Fruit fly (Drosophila melanogaster) whole organism, adult: ENCODE data around the gene RpL6.

Experiments
- CG11617 ChIP-seq: fragments of 200-800 bp; sonication (Bioruptor generic); optimal IDR thresholded peaks from 2 replicates; lab custom pipeline; 2017; ENCODE audit warnings: mild to moderate bottlenecking, missing biosample characterization, missing genetic modification reagents, missing genetic modification characterization
- CG12768 ChIP-seq: fragments of 200-800 bp; sonication (Bioruptor generic); optimal IDR thresholded peaks from 2 replicates; lab custom pipeline; 2017; ENCODE audit warnings: missing biosample characterization, missing genetic modification characterization, mild to moderate bottlenecking, moderate library complexity, missing genetic modification reagents
- CG14711 ChIP-seq: fragments of 200-800 bp; sonication (Bioruptor generic); optimal IDR thresholded peaks from 2 replicates; lab custom pipeline; 2018; ENCODE audit warnings: missing biosample characterization, mild to moderate bottlenecking, missing genetic modification characterization, moderate library complexity
- CG1620 ChIP-seq: fragments of 200-800 bp; sonication (Bioruptor generic); optimal IDR thresholded peaks from 2 replicates; lab custom pipeline; 2016; ENCODE audit warnings: missing biosample characterization, missing genetic modification characterization
- CG33017 ChIP-seq: fragments of 200-800 bp; sonication (Bioruptor generic); optimal IDR thresholded peaks from 2 replicates; lab custom pipeline; 2018; ENCODE audit warnings: missing biosample characterization, mild to moderate bottlenecking, missing genetic modification characterization, moderate library complexity
- CG7101 ChIP-seq: fragments of 200-800 bp; sonication (Bioruptor generic); optimal IDR thresholded peaks from 2 replicates; lab custom pipeline; 2018; ENCODE audit warnings: missing biosample characterization, mild to moderate bottlenecking, missing genetic modification characterization, moderate library complexity
- Clk ChIP-seq: fragments of 200-800 bp; sonication (Bioruptor generic); optimal IDR thresholded peaks from 2 replicates; lab custom pipeline; 2017; ENCODE audit warnings: missing biosample characterization, missing genetic modification characterization
- Crg-1 ChIP-seq: fragments of 200-800 bp; sonication (Bioruptor generic); optimal IDR thresholded peaks from 2 replicates; lab custom pipeline; 2016; ENCODE audit warnings: missing biosample characterization, missing genetic modification characterization
- Hr96 ChIP-seq: fragments of 200-800 bp; sonication (Bioruptor generic); optimal IDR thresholded peaks from 2 replicates; lab custom pipeline; 2016; ENCODE audit warnings: missing biosample characterization, missing genetic modification characterization
- Mnt ChIP-seq: fragments of 200-800 bp; sonication (Bioruptor generic); optimal IDR thresholded peaks from 2 replicates; lab custom pipeline; 2016; ENCODE audit warnings: missing biosample characterization, mild to moderate bottlenecking, missing genetic modification characterization
- bab1 ChIP-seq: fragments of 200-800 bp; sonication (Bioruptor generic); optimal IDR thresholded peaks from 3 replicates; lab custom pipeline; 2019; ENCODE audit warnings: missing biosample characterization, mild to moderate bottlenecking, missing genetic modification characterization, moderate library complexity
- cic ChIP-seq: fragments of 200-800 bp; sonication (Bioruptor generic); optimal IDR thresholded peaks from 2 replicates; lab custom pipeline; 2017; ENCODE audit warnings: missing biosample characterization, mild to moderate bottlenecking, missing genetic modification characterization, moderate library complexity
- cnc ChIP-seq, 2 experiments: fragments of >200 bp; optimal IDR thresholded peaks; 2 replicates each; lab custom pipeline; 2017
- kay ChIP-seq: fragments of 200-800 bp; sonication (Bioruptor generic); peaks from one replicate; lab custom pipeline; 2016; ENCODE audit warnings: missing biosample characterization, missing genetic modification characterization, borderline replicate concordance
- ovo ChIP-seq: fragments of 200-800 bp; sonication (Bioruptor generic); optimal IDR thresholded peaks from 2 replicates; lab custom pipeline; 2016; ENCODE audit warnings: missing biosample characterization, missing genetic modification characterization
- pad ChIP-seq: fragments of 200-800 bp; sonication (Bioruptor generic); optimal IDR thresholded peaks from 3 replicates; lab custom pipeline; 2017; ENCODE audit warnings: missing biosample characterization, missing genetic modification characterization, mild to moderate bottlenecking, moderate library complexity, missing genetic modification reagents
- tj ChIP-seq: fragments of 200-800 bp; sonication (Bioruptor generic); optimal IDR thresholded peaks from 3 replicates; lab custom pipeline; 2017; ENCODE audit warnings: missing biosample characterization, mild to moderate bottlenecking, missing genetic modification characterization, moderate library complexity
- toe ChIP-seq: fragments of 200-800 bp; sonication (Bioruptor generic); optimal IDR thresholded peaks from 2 replicates; lab custom pipeline; 2016; ENCODE audit warnings: missing biosample characterization, missing genetic modification characterization

RpL6 gene

DNA sequence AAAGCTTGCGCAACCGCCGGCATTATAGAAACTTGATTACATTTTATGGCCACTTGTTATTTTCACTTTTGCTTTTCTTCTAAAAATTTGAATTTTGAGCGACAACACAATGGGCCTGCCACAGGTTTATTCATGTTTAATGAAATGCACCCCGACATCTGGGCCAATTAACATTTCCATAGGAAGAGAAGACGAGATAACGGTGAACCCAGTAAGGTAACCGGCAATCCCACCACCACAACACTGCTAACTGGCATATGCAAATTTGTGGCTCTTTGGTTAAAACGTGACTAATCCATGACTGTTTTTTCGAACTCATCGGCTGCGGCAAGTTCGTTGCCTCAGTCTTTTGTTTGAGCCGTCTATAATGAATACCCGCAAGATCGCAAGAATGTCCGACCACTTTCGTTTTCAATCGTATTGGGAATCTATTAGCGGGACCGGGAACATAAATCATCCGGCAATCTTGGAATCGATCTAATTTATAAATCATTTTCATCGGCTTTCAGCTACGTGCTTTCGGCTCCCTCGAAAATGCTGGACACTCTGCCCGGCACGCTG is 37.2 kb downstream of the RpL6 start:
- TF ChIP-seq cic (GFP tag; lab: Kevin White, UChicago) (no peak), bab1 (GFP tag; lab: Kevin White, UChicago) (no peak), CG14711 (no peak), CG12768 (GFP tag; lab: Kevin White, UChicago) (no peak), toe (GFP tag; lab: Kevin White, UChicago) (no peak), kay (GFP tag; lab: Kevin White, UChicago) (no peak)

- TF ChIP-seq CG33017 (tag; lab: Kevin White, UChicago) (no peak), CG14711 (no peak), Crg-1 (GFP tag; lab: Kevin White, UChicago) (no peak), toe (GFP tag; lab: Kevin White, UChicago) (no peak), pad (no peak), CG11617 (no peak), tj (no peak), CG12768 (GFP tag; lab: Kevin White, UChicago) (no peak), Clk (no peak), ovo (GFP tag; lab: Kevin White, UChicago) (no peak), Mnt (no peak), cnc (optimal IDR thresholded peaks at IDR 0.05; lab: Kevin White, UChicago) (no peak), cic (GFP tag; lab: Kevin White, UChicago) (no peak), CG7101 (tag; lab: Kevin White, UChicago) (no peak), kay (GFP tag; lab: Kevin White, UChicago) (no peak), bab1 (GFP tag; lab: Kevin White, UChicago) (no peak), Hr96 (GFP tag; lab: Kevin White, UChicago) (no peak)
Observed at dm6 chr3R:31550910-31551309, 45.1 kb downstream of the RpL6 start.

- TF ChIP-seq CG1620 (GFP tag; lab: Kevin White, UChicago) (no peak), ovo (GFP tag; lab: Kevin White, UChicago) (no peak), cnc (optimal IDR thresholded peaks at IDR 0.05; lab: Kevin White, UChicago) (no peak), CG11617 (no peak), bab1 (GFP tag; lab: Kevin White, UChicago) (no peak), CG33017 (tag; lab: Kevin White, UChicago) (no peak), Mnt (no peak), pad (no peak), toe (GFP tag; lab: Kevin White, UChicago) (no peak), CG14711 (no peak)
Observed at dm6 chr3R:31548766-31549510, 47.1 kb downstream of the RpL6 start.
